Worm (Caenorhabditis elegans): Measurements from ENCODE around the gene hpo-40.

DNA sequence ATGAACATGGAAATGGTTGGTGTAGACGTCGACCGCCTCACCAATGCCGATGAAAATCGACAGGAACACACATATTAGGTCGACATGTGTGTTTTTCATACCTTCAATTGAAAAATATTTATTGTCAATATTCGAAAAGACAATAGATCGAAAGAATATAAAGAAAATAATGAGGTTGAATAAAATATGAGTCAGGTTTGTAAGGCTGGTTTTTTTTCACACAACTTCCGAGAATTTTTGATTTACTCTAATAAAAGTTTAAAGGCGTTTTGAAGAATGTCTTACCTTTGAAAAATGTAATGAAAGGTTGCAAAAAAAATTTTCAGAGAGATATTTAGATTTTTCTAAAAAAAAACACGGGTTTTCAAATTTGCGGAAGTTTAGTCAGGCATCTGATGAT, 39.1 kb upstream of the hpo-40 start, which contains the start of gene egl-3:
- no peak for TF ChIP-seq F13C5.2 (tag; optimal IDR thresholded peaks at IDR 0.05)
- no peak for TF ChIP-seq tbx-11 (GFP tag; IDR thresholded peaks at IDR 0.05)
- no peak for TF ChIP-seq scrt-1 (GFP tag; IDR thresholded peaks at IDR 0.05)
- no peak for TF ChIP-seq flt-1 (GFP tag; IDR thresholded peaks at IDR 0.05)
- TF ChIP-seq B0310.2 (tag; optimal IDR thresholded peaks at IDR 0.05) = no peak
- no peak for TF ChIP-seq ama-1 (optimal IDR thresholded peaks at IDR 0.05)
- no peak for TF ChIP-seq sea-1 (GFP tag; conservative IDR thresholded peaks at IDR 0.05)
- TF ChIP-seq aly-1 (tag; optimal IDR thresholded peaks at IDR 0.05) = no peak
- TF ChIP-seq tra-4 (tag; optimal IDR thresholded peaks at IDR 0.05) = no peak
- no peak for TF ChIP-seq ets-7 (tag; optimal IDR thresholded peaks at IDR 0.05)
- no peak for TF ChIP-seq hmg-4 (GFP tag; optimal IDR thresholded peaks at IDR 0.05)
- no peak for TF ChIP-seq ceh-36 (tag; optimal IDR thresholded peaks at IDR 0.05)
- no peak for TF ChIP-seq hmbx-1 (tag; optimal IDR thresholded peaks at IDR 0.05)
- no peak for TF ChIP-seq hnd-1 (tag; optimal IDR thresholded peaks at IDR 0.05)

All from whole organism, early embryonic.